Worm (Caenorhabditis elegans): ENCODE measurements around the gene ints-13.

- TF ChIP-seq lin-13 (GFP tag; optimal IDR thresholded peaks at IDR 0.05) (no peak), nhr-11 (tag; optimal IDR thresholded peaks at IDR 0.05) (no peak), egl-27 (tag; optimal IDR thresholded peaks at IDR 0.05) (no peak), snpc-4 (tag; optimal IDR thresholded peaks at IDR 0.05) (no peak)
Observed at ce11 chrIV:269107-269506, 31.9 kb upstream of the ints-13 start, which contains the start of gene T21D12.11.
